Fruit fly (Drosophila melanogaster) whole organism, embryonic: ENCODE results near the gene CG43094.

Source experiments
- B-H2 ChIP-seq: fragments of 200-800 bp; sonication (Bioruptor generic); optimal IDR thresholded peaks from 2 replicates; lab custom pipeline; 2018; ENCODE audit warnings: missing biosample characterization, mild to moderate bottlenecking, missing genetic modification characterization
- CG11504 ChIP-seq: fragments of 200-800 bp; sonication (Bioruptor generic); optimal IDR thresholded peaks from 3 replicates; lab custom pipeline; 2019; ENCODE audit warnings: missing biosample characterization, mild to moderate bottlenecking, missing genetic modification characterization, moderate library complexity
- CG12744 ChIP-seq: fragments of 200-800 bp; sonication (Bioruptor generic); optimal IDR thresholded peaks from 2 replicates; lab custom pipeline; 2016; ENCODE audit warnings: missing biosample characterization, missing genetic modification characterization
- CG13775 ChIP-seq: fragments of 200-800 bp; sonication (Bioruptor generic); optimal IDR thresholded peaks from 3 replicates; lab custom pipeline; 2017; ENCODE audit warnings: missing biosample characterization, mild to moderate bottlenecking, missing genetic modification characterization
- CG15011 ChIP-seq: fragments of 200-800 bp; sonication (Bioruptor generic); optimal IDR thresholded peaks from 3 replicates; lab custom pipeline; 2018; ENCODE audit warnings: missing biosample characterization, mild to moderate bottlenecking, missing genetic modification characterization
- CG1529 ChIP-seq: fragments of 200-800 bp; sonication (Bioruptor generic); optimal IDR thresholded peaks from 3 replicates; lab custom pipeline; 2018; ENCODE audit warnings: missing biosample characterization, missing genetic modification characterization
- CG15479 ChIP-seq: fragments of 200-800 bp; sonication (Bioruptor generic); optimal IDR thresholded peaks from 3 replicates; lab custom pipeline; 2019; ENCODE audit warnings: missing biosample characterization, mild to moderate bottlenecking, missing genetic modification characterization, moderate library complexity
- CG1602 ChIP-seq: fragments of 200-800 bp; sonication (Bioruptor generic); optimal IDR thresholded peaks from 3 replicates; lab custom pipeline; 2016; ENCODE audit warnings: missing biosample characterization, missing genetic modification characterization
- CG1603 ChIP-seq: fragments of 200-800 bp; sonication (Bioruptor generic); optimal IDR thresholded peaks from 2 replicates; lab custom pipeline; 2019; ENCODE audit warnings: missing biosample characterization, mild to moderate bottlenecking, missing genetic modification characterization, moderate library complexity
- CG1647 ChIP-seq: fragments of 200-800 bp; sonication (Bioruptor generic); optimal IDR thresholded peaks from 3 replicates; lab custom pipeline; 2016; ENCODE audit warnings: missing biosample characterization, missing genetic modification characterization
- CG17359 ChIP-seq: fragments of 200-800 bp; sonication (Bioruptor generic); optimal IDR thresholded peaks from 3 replicates; lab custom pipeline; 2018; ENCODE audit warnings: missing biosample characterization, mild to moderate bottlenecking, missing genetic modification characterization, moderate library complexity
- CG17612 ChIP-seq: fragments of 200-800 bp; sonication (Bioruptor generic); IDR thresholded peaks from 2 replicates; pipeline ENCODE4 v1.3.6; 2022; ENCODE audit warnings: missing biosample characterization, missing genetic modification characterization
- CG1832 ChIP-seq: fragments of 200-800 bp; sonication (Bioruptor generic); optimal IDR thresholded peaks from 2 replicates; lab custom pipeline; 2017; ENCODE audit warnings: missing biosample characterization, mild to moderate bottlenecking, missing genetic modification characterization, inconsistent platforms
- CG2678 ChIP-seq: fragments of 200-800 bp; sonication (Bioruptor generic); optimal IDR thresholded peaks from 3 replicates; lab custom pipeline; 2019; ENCODE audit warnings: missing biosample characterization, mild to moderate bottlenecking, missing genetic modification characterization, moderate library complexity
- CG3838 ChIP-seq: fragments of 200-800 bp; sonication (Bioruptor generic); optimal IDR thresholded peaks from 3 replicates; lab custom pipeline; 2016; ENCODE audit warnings: missing biosample characterization, missing genetic modification characterization
- CG4404 ChIP-seq: fragments of 200-800 bp; sonication (Bioruptor generic); IDR thresholded peaks from 2 replicates; pipeline ENCODE4 v1.3.6; 2022; ENCODE audit warnings: missing biosample characterization, missing genetic modification characterization
- CG7786 ChIP-seq: fragments of 200-800 bp; sonication (Bioruptor generic); optimal IDR thresholded peaks from 2 replicates; lab custom pipeline; 2016; ENCODE audit warnings: missing biosample characterization, missing genetic modification characterization
- CG7987 ChIP-seq: fragments of 200-800 bp; sonication (Bioruptor generic); optimal IDR thresholded peaks from 2 replicates; lab custom pipeline; 2018; ENCODE audit warnings: missing biosample characterization, mild to moderate bottlenecking, missing genetic modification characterization, moderate library complexity
- CG8765 ChIP-seq: fragments of 200-800 bp; sonication (Bioruptor generic); IDR thresholded peaks from 2 replicates; pipeline ENCODE4 v1.3.6; 2022; ENCODE audit warnings: missing biosample characterization, missing genetic modification characterization
- CG8924 ChIP-seq: fragments of 200-800 bp; optimal IDR thresholded peaks from 3 replicates; lab custom pipeline; 2019; ENCODE audit warnings: missing biosample characterization, mild to moderate bottlenecking, missing genetic modification characterization, moderate library complexity
- CG9932 ChIP-seq: fragments of 200-800 bp; sonication (Bioruptor generic); IDR thresholded peaks from 2 replicates; pipeline ENCODE4 v1.3.6; 2022; ENCODE audit warnings: missing biosample characterization, missing genetic modification characterization
- CTCF ChIP-seq: fragments of 200-800 bp; sonication (Bioruptor generic); optimal IDR thresholded peaks from 2 replicates; lab custom pipeline; 2017; ENCODE audit warnings: missing biosample characterization, mild to moderate bottlenecking, missing genetic modification characterization, moderate library complexity
- CoRest ChIP-seq: fragments of 200-800 bp; sonication (Bioruptor generic); optimal IDR thresholded peaks from 3 replicates; lab custom pipeline; 2018; ENCODE audit warnings: missing biosample characterization, mild to moderate bottlenecking, missing genetic modification characterization, moderate library complexity
- Dek ChIP-seq: fragments of 200-800 bp; sonication (Bioruptor generic); optimal IDR thresholded peaks from 3 replicates; lab custom pipeline; 2019; ENCODE audit warnings: missing biosample characterization, mild to moderate bottlenecking, missing genetic modification characterization, moderate library complexity
- ERR ChIP-seq: fragments of 200-800 bp; sonication (Bioruptor generic); optimal IDR thresholded peaks from 2 replicates; lab custom pipeline; 2016; ENCODE audit warnings: missing biosample characterization, missing genetic modification characterization
- Eip74EF ChIP-seq, 2 experiments: fragments of 200-800 bp in 1 of 2; fragments of >200 bp in 1 of 2; sonication (Bioruptor generic) in 1 of 2; optimal IDR thresholded peaks; 2 replicates each; lab custom pipeline; 2017 to 2019; ENCODE audit warnings: missing biosample characterization in 2 of 2, missing genetic modification characterization in 2 of 2, mild to moderate bottlenecking in 1 of 2, moderate library complexity in 1 of 2
- Fer1 ChIP-seq: fragments of 200-800 bp; sonication (Bioruptor generic); optimal IDR thresholded peaks from 2 replicates; lab custom pipeline; 2017; ENCODE audit warnings: missing biosample characterization, mild to moderate bottlenecking, missing genetic modification characterization
- HLHmδ ChIP-seq: fragments of 200-800 bp; sonication (Bioruptor generic); optimal IDR thresholded peaks from 2 replicates; lab custom pipeline; 2018; ENCODE audit warnings: missing biosample characterization, mild to moderate bottlenecking, missing genetic modification characterization, moderate library complexity
- Hr51 ChIP-seq, 2 experiments: fragments of 200-800 bp; sonication (Bioruptor generic); optimal IDR thresholded peaks; 2 replicates in 1 of 2; 3 replicates in 1 of 2; lab custom pipeline; 2016 to 2018; ENCODE audit warnings: missing biosample characterization in 2 of 2, missing genetic modification characterization in 2 of 2, mild to moderate bottlenecking in 1 of 2, moderate library complexity in 1 of 2
- MESR4 ChIP-seq: fragments of 200-800 bp; sonication (Bioruptor generic); optimal IDR thresholded peaks from 2 replicates; lab custom pipeline; 2018; ENCODE audit warnings: missing biosample characterization, mild to moderate bottlenecking, missing genetic modification characterization, moderate library complexity
- Ssrp ChIP-seq: fragments of 200-800 bp; sonication (Bioruptor generic); optimal IDR thresholded peaks from 2 replicates; lab custom pipeline; 2018; ENCODE audit warnings: missing biosample characterization, mild to moderate bottlenecking, missing genetic modification characterization, moderate library complexity
- Usf ChIP-seq: fragments of 200-800 bp; sonication (Bioruptor generic); optimal IDR thresholded peaks from 2 replicates; lab custom pipeline; 2017; ENCODE audit warnings: missing genotype, missing biosample characterization, missing genetic modification characterization
- abd-A ChIP-seq: fragments of 200-800 bp; sonication (Bioruptor generic); optimal IDR thresholded peaks from 3 replicates; lab custom pipeline; 2019; ENCODE audit warnings: missing biosample characterization, mild to moderate bottlenecking, missing genetic modification characterization, moderate library complexity
- bcd ChIP-seq: fragments of 200-800 bp; sonication (Bioruptor generic); optimal IDR thresholded peaks from 2 replicates; lab custom pipeline; 2017; ENCODE audit warnings: missing biosample characterization, mild to moderate bottlenecking, missing genetic modification characterization
- chm ChIP-seq: fragments of 200-800 bp; sonication (Bioruptor generic); IDR thresholded peaks from 2 replicates; pipeline ENCODE4 v1.3.6; 2022; ENCODE audit warnings: missing biosample characterization, missing genetic modification characterization
- dm ChIP-seq: fragments of 200-800 bp; sonication (Bioruptor generic); optimal IDR thresholded peaks from 3 replicates; lab custom pipeline; 2016; ENCODE audit warnings: missing biosample characterization, missing genetic modification characterization
- dysf ChIP-seq: fragments of 200-800 bp; sonication (Bioruptor generic); IDR thresholded peaks from 3 replicates; pipeline ENCODE4 v1.3.6; 2022; ENCODE audit warnings: missing biosample characterization, missing genetic modification characterization
- esg ChIP-seq: fragments of 200-800 bp; sonication (Bioruptor generic); conservative IDR thresholded peaks from 2 replicates; pipeline ENCODE4 v1.3.6; 2022; ENCODE audit warnings: missing biosample characterization, missing genetic modification characterization
- ham ChIP-seq: fragments of 200-800 bp; sonication (Bioruptor generic); IDR thresholded peaks from 2 replicates; pipeline ENCODE4 v1.3.6; 2022; ENCODE audit warnings: missing biosample characterization, missing genetic modification characterization
- mam ChIP-seq: fragments of 200-800 bp; sonication (Bioruptor generic); optimal IDR thresholded peaks from 3 replicates; lab custom pipeline; 2016; ENCODE audit warnings: missing biosample characterization, missing genetic modification characterization
- otp ChIP-seq: fragments of 200-800 bp; sonication (Bioruptor generic); IDR thresholded peaks from 3 replicates; pipeline ENCODE4, ENCODE4 v1.3.6; 2022; ENCODE audit warnings: missing biosample characterization, missing genetic modification characterization
- pb ChIP-seq: fragments of 200-800 bp; sonication (Bioruptor generic); optimal IDR thresholded peaks from 3 replicates; lab custom pipeline; 2016; ENCODE audit warnings: missing biosample characterization, missing genetic modification characterization
- prd ChIP-seq, 3 experiments: fragments of >200 bp in 2 of 3; fragments of 200-800 bp in 1 of 3; sonication (Bioruptor generic) in 1 of 3; optimal IDR thresholded peaks in 2 of 3; IDR thresholded peaks in 1 of 3; 2 replicates in 2 of 3; 3 replicates in 1 of 3; pipeline versions ENCODE4 v1.3.6 to Lab custom; 2017 to 2022; ENCODE audit warnings: missing biosample characterization in 1 of 3, missing genetic modification characterization in 1 of 3
- psq ChIP-seq: fragments of 200-800 bp; sonication (Bioruptor generic); optimal IDR thresholded peaks from 2 replicates; lab custom pipeline; 2017; ENCODE audit warnings: missing biosample characterization, missing genetic modification characterization
- ssp ChIP-seq: fragments of 200-800 bp; sonication (Bioruptor generic); IDR thresholded peaks from 2 replicates; pipeline ENCODE4 v1.3.6; 2022; ENCODE audit warnings: missing biosample characterization, missing genetic modification characterization
- tna ChIP-seq: fragments of 200-800 bp; sonication (Bioruptor generic); IDR thresholded peaks from 2 replicates; pipeline ENCODE4 v1.3.6; 2022; ENCODE audit warnings: missing biosample characterization, missing genetic modification characterization; ENCODE audit not compliant: partially characterized antibody
- tx ChIP-seq: fragments of 200-800 bp; sonication (Bioruptor generic); optimal IDR thresholded peaks from 2 replicates; lab custom pipeline; 2016; ENCODE audit warnings: missing biosample characterization, missing genetic modification characterization
- zen ChIP-seq: fragments of 200-800 bp; sonication (Bioruptor generic); optimal IDR thresholded peaks from 3 replicates; lab custom pipeline; 2018; ENCODE audit warnings: missing biosample characterization, mild to moderate bottlenecking, missing genetic modification characterization, moderate library complexity
- zfh2 ChIP-seq: fragments of 200-800 bp; sonication (Bioruptor generic); optimal IDR thresholded peaks from 2 replicates; lab custom pipeline; 2016; ENCODE audit warnings: missing biosample characterization, missing genetic modification characterization

Gene CG43094

DNA sequence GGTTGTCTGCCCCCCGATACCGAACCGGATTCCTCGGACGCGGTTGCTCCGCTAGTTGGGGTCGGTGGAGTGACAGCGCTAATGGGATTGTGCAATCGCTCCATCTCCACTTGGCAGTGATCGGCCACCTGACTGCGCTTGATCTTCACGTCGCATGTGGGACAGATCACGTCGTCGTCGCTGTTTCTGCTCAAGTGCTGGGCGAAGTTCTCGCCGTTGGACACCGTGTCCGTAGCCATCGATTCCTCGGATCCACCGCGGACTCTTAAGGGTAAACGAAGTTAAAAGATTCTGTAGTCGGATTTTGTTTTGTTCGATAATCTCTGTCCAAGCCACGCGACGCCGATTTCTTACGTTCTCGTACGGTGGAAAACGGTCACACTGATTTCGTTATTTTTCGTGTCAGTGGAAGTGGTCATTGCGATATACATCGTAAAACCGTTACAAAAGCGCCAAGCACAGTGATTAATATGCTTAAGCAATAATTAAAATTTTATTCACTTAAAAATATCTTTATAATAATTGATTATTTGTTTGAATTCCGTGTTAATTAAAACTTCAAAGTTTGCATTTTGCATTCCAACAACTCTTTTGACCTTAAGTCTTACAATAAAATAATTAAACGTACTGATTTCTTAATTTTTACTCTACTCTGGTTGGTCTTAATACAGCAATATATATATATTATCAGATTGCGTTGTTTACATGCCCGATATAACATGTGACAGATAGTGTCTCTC is 44.6 kb downstream of the CG43094 start, which contains the start of gene RNF220 (continued):
- TF ChIP-seq bcd (GFP tag; lab: Kevin White, UChicago) (peak; percentile 28), esg (no peak), tx (GFP tag; lab: Kevin White, UChicago) (no peak), CG1529 (no peak), Hr51 (GFP tag; optimal IDR thresholded peaks at IDR 0.05; lab: Kevin White, UChicago) (peak in 1 of 2 experiments; percentile 31), zfh2 (GFP tag; lab: Kevin White, UChicago) (no peak), CG1602 (GFP tag; lab: Kevin White, UChicago) (peak; percentile 9), CG7786 (GFP tag; lab: Kevin White, UChicago) (no peak), Ssrp (tag; lab: Kevin White, UChicago) (no peak), CTCF (GFP tag; lab: Kevin White, UChicago) (peak; percentile 38), Eip74EF (GFP tag; optimal IDR thresholded peaks at IDR 0.05; lab: Kevin White, UChicago) (no peak), HLHmδ (GFP tag; lab: Kevin White, UChicago) (no peak), psq (GFP tag; lab: Kevin White, UChicago) (no peak), CG3838 (GFP tag; lab: Kevin White, UChicago) (no peak), mam (GFP tag; lab: Kevin White, UChicago) (no peak), CG1832 (no peak), CG8765 (GFP tag; lab: Robert Waterston, UW) (no peak), CG2678 (peak; percentile 35), CG7987 (GFP tag; lab: Kevin White, UChicago) (no peak), CG15011 (GFP tag; lab: Kevin White, UChicago) (no peak), Usf (GFP tag; lab: Kevin White, UChicago) (no peak), prd (optimal IDR thresholded peaks at IDR 0.05; lab: Kevin White, UChicago) (no peak), prd (GFP tag; IDR thresholded peaks at IDR 0.05; lab: Robert Waterston, UW) (peak; percentile 7; the same call in 1 of the 3 replicates), CG1647 (GFP tag; lab: Kevin White, UChicago) (no peak), CG17359 (no peak), Fer1 (no peak), ERR (GFP tag; lab: Kevin White, UChicago) (no peak), dysf (GFP tag; lab: Robert Waterston, UW) (no peak), CG9932 (GFP tag; lab: Robert Waterston, UW) (peak; percentile 47), zen (tag; lab: Kevin White, UChicago) (no peak), CG13775 (GFP tag; lab: Kevin White, UChicago) (peak; percentile 32), B-H2 (GFP tag; lab: Kevin White, UChicago) (no peak), CG17612 (GFP tag; lab: Robert Waterston, UW) (no peak), ham (GFP tag; lab: Robert Waterston, UW) (no peak), abd-A (tag; lab: Kevin White, UChicago) (no peak), MESR4 (GFP tag; lab: Kevin White, UChicago) (peak; percentile 76), CoRest (tag; lab: Kevin White, UChicago) (peak; percentile 55), CG11504 (tag; lab: Kevin White, UChicago) (no peak), Dek (tag; lab: Kevin White, UChicago) (peak; percentile 40), CG1603 (tag; lab: Kevin White, UChicago) (peak; percentile 41), pb (GFP tag; lab: Kevin White, UChicago) (no peak), CG4404 (GFP tag; lab: Robert Waterston, UW) (no peak), chm (GFP tag; lab: Robert Waterston, UW) (0 out of 2 replicates have a peak, but pooled peaks have one; percentile 34), CG12744 (GFP tag; lab: Kevin White, UChicago) (no peak), CG15479 (no peak), CG8924 (tag; lab: Kevin White, UChicago) (no peak), otp (GFP tag; lab: Robert Waterston, UW) (no peak), ssp (GFP tag; lab: Robert Waterston, UW) (no peak), tna (GFP tag; lab: Robert Waterston, UW) (no peak; the same call in 1 of the 2 replicates), dm (GFP tag; lab: Kevin White, UChicago) (peak; percentile 30)
